Worm (Caenorhabditis elegans) whole organism, midembryonic: ENCODE results near the gene srx-84.

ENCODE experiments used
- T22C8.4 ChIP-seq: fragments of 200-800 bp; sonication (Bioruptor generic); IDR thresholded peaks from 2 replicates; pipeline ENCODE4 v1.3.6; 2022; ENCODE audit warnings: missing genetic modification characterization, missing compliant biosample characterization
- cog-1 ChIP-seq: sonication (generic microtip); optimal IDR thresholded peaks from 2 replicates; lab custom pipeline; 2016; ENCODE audit warnings: missing genetic modification characterization, missing compliant biosample characterization
- flt-1 ChIP-seq: fragments of 200-800 bp; sonication (Bioruptor generic); IDR thresholded peaks from 2 replicates; pipeline ENCODE4 v1.3.6; 2022; ENCODE audit warnings: missing genetic modification characterization, missing compliant biosample characterization
- klf-2 ChIP-seq: fragments of 200-800 bp; sonication (Bioruptor generic); conservative IDR thresholded peaks from 2 replicates; pipeline ENCODE4 v1.3.6; 2022; ENCODE audit warnings: missing genetic modification reagents, missing genetic modification characterization, missing compliant biosample characterization
- med-1 ChIP-seq: sonication (generic microtip); optimal IDR thresholded peaks from 2 replicates; lab custom pipeline; 2017; ENCODE audit warnings: missing genetic modification characterization, mild to moderate bottlenecking, missing compliant biosample characterization, antibody characterized with exemption, missing genetic modification reagents; ENCODE audit not compliant: insufficient read depth
- ref-1 ChIP-seq: fragments of 200-800 bp; sonication (Bioruptor generic); conservative IDR thresholded peaks from 2 replicates; pipeline ENCODE4 v1.3.6; 2022; ENCODE audit warnings: missing genetic modification reagents, missing genetic modification characterization, missing compliant biosample characterization
- tab-1 ChIP-seq: fragments of 200-800 bp; sonication (Bioruptor generic); IDR thresholded peaks from 2 replicates; pipeline ENCODE4 v1.3.6; 2022; ENCODE audit warnings: missing genetic modification characterization, missing compliant biosample characterization
- ztf-23 ChIP-seq: fragments of 200-800 bp; sonication (Bioruptor generic); IDR thresholded peaks from 2 replicates; pipeline ENCODE4 v1.3.6; 2022; ENCODE audit warnings: missing genetic modification reagents, missing genetic modification characterization, missing compliant biosample characterization
- ztf-29 ChIP-seq: fragments of 200-800 bp; sonication (Bioruptor generic); IDR thresholded peaks from 2 replicates; pipeline ENCODE4 v1.3.6; 2022; ENCODE audit warnings: missing genetic modification reagents, missing genetic modification characterization, missing compliant biosample characterization

DNA sequence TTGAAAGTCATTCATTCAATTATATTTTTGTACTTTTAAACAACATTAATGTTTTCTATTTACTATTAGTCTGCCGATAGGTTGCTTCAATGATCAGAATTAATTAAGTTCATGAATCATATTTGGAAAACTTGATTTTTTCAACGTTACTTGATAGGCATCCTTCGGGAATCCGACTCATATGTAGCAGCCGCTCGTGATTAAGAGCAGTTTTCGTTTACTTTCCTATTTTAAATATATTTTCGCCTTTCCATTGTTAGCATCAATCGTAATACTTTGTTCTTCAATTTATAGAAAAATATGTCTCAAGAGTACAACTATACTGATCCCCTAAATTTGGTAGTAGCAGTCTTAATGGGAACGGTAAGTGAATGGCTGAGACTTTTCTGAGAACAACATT is 18.1 kb upstream of the srx-84 start, which contains the start of gene srx-90:
- TF ChIP-seq flt-1 (GFP tag; lab: Robert Waterston, UW) (no peak), ztf-29 (GFP tag; lab: Robert Waterston, UW) (no peak), T22C8.4 (GFP tag; lab: Robert Waterston, UW) (no peak), tab-1 (GFP tag; lab: Robert Waterston, UW) (no peak), ref-1 (GFP tag; lab: Robert Waterston, UW) (no peak), klf-2 (GFP tag; lab: Robert Waterston, UW) (no peak), med-1 (GFP tag; lab: Kevin White, UChicago) (no peak), ztf-23 (no peak), cog-1 (tag; lab: Kevin White, UChicago) (no peak)
